Worm (Caenorhabditis elegans): ENCODE measurements around the gene Y49E10.10.
A peak's percentile ranks its signal among the peaks of the same experiment; 100 is the strongest.

Gene Y49E10.10

DNA sequence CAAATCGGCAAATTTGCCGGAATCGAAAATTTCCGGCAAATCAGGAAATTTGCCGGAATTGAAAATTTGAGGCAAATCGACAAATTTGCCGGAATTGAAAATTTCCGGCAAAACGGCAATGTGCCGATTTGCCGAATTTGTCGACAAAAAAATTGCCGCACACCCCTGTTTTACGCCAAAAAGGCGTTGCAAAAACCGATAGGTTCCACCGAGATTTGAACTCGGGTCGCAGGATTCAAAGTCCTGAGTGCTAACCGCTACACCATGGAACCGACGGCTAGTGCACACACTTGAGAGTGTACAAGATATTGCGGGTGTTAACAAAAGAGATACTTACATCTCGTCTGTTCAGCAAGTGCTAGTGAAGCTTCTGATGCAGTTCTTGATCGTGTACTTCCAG is 4.4 kb downstream of the Y49E10.10 start (continued):
- TF ChIP-seq zim-3 (tag; optimal IDR thresholded peaks at IDR 0.05) (peak; percentile 7), tbx-9 (tag; optimal IDR thresholded peaks at IDR 0.05; ENCODE audit: borderline replicate concordance) (no peak), die-1 (tag; optimal IDR thresholded peaks at IDR 0.05) (peak; percentile 70), unc-62 (GFP tag; optimal IDR thresholded peaks at IDR 0.05) (no peak), him-1 (tag; optimal IDR thresholded peaks at IDR 0.05) (peak; percentile 15), ztf-26 (tag; optimal IDR thresholded peaks at IDR 0.05) (peak; percentile 10), ets-4 (GFP tag; optimal IDR thresholded peaks at IDR 0.05) (no peak), C17E4.6 (GFP tag; IDR thresholded peaks at IDR 0.05) (0 out of 2 replicates have a peak, but pooled peaks have one; percentile 25), somi-1 (GFP tag; optimal IDR thresholded peaks at IDR 0.05) (peak; percentile 15), nhr-90 (tag; optimal IDR thresholded peaks at IDR 0.05) (peak; percentile 49), lsl-1 (GFP tag; optimal IDR thresholded peaks at IDR 0.05) (peak; percentile 41), dox-1 (GFP tag; IDR thresholded peaks at IDR 0.05) (peak; percentile 54), lin-54 (GFP tag; optimal IDR thresholded peaks at IDR 0.05) (peak; percentile 23), ztf-25 (GFP tag; IDR thresholded peaks at IDR 0.05) (no peak), B0261.1 (tag; optimal IDR thresholded peaks at IDR 0.05) (peak; percentile 75), attf-6 (GFP tag; IDR thresholded peaks at IDR 0.05) (no peak), tbp1 (GFP tag; optimal IDR thresholded peaks at IDR 0.05) (peak; percentile 91), mcd-1 (GFP tag; IDR thresholded peaks at IDR 0.05) (peak; percentile 45), mes-4 (tag; optimal IDR thresholded peaks at IDR 0.05) (peak; percentile 5), Y79H2A.3 (GFP tag; conservative IDR thresholded peaks at IDR 0.05) (0 out of 2 replicates have a peak, but pooled peaks have one; percentile 18), madf-6 (GFP tag; IDR thresholded peaks at IDR 0.05) (peak; percentile 28; the same call in 1 of the 2 replicates), rec-8 (tag; optimal IDR thresholded peaks at IDR 0.05) (peak in 1 of 2 experiments; percentile 27), Y56A3A.18 (GFP tag; IDR thresholded peaks at IDR 0.05) (0 out of 2 replicates have a peak, but pooled peaks have one; percentile 29)

DNA sequence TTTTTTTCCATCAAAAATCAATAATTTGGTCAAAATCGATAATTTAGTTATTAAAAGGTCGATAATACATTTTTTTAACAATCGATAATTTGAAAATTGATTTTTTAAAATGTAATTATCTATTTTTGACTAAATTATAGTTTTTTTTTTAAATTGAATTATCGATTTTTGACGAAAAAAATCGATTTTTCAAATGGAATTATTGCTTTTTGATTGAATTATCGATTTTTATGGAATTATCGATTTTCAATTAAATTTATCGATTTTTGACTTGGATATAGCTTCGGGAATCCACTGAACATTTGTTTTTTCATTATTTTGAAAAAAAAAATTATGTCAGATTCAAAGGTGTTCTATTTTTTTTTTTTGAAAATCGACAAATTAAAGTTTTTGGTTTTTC is 15.0 kb downstream of the Y49E10.10 start:
- TF ChIP-seq ceh-79 (tag; optimal IDR thresholded peaks at IDR 0.05): no peak
- no peak for TF ChIP-seq egl-18 (GFP tag; IDR thresholded peaks at IDR 0.05)
- TF ChIP-seq lin-40 (tag; optimal IDR thresholded peaks at IDR 0.05): no peak
- TF ChIP-seq madf-3 (GFP tag; IDR thresholded peaks at IDR 0.05): no peak
- no peak for TF ChIP-seq Y53F4B.3 (GFP tag; IDR thresholded peaks at IDR 0.05)
- no peak for TF ChIP-seq ceh-91 (GFP tag; IDR thresholded peaks at IDR 0.05)
- TF ChIP-seq ceh-100 (GFP tag; IDR thresholded peaks at IDR 0.05): no peak
- TF ChIP-seq bed-1 (GFP tag; IDR thresholded peaks at IDR 0.05): no peak
- no peak for TF ChIP-seq lag-1 (GFP tag; IDR thresholded peaks at IDR 0.05)
- TF ChIP-seq B0261.1 (tag; optimal IDR thresholded peaks at IDR 0.05): no peak
- no peak for TF ChIP-seq zfh-2 (GFP tag; conservative IDR thresholded peaks at IDR 0.05)
- TF ChIP-seq lsy-27 (tag; optimal IDR thresholded peaks at IDR 0.05; ENCODE audit: borderline replicate concordance, insufficient read depth): no peak
- TF ChIP-seq tlf-1 (GFP tag; optimal IDR thresholded peaks at IDR 0.05): no peak

DNA sequence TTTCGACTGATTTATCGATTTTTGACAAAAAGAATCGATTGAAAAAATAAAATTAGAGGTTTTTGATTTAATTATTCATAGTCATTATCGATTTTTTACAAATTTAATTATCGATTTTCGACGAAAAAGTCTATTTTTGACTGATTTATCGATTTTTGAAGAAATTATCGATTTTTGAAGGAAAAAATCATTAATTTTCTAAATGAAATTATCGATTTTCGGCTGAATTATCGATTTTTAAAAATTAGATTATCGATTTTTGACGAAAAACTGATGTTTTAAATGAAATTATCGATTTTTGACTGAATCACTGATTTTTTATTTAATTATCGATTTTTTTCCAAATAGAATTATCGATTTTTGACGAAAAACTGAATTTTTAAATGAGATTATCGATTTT is 15.8 kb downstream of the Y49E10.10 start:
- TF ChIP-seq tlf-1 (GFP tag; optimal IDR thresholded peaks at IDR 0.05): no peak
- no peak for TF ChIP-seq egrh-3 (GFP tag; IDR thresholded peaks at IDR 0.05)
- TF ChIP-seq T26A5.8 (tag; optimal IDR thresholded peaks at IDR 0.05): no peak
- TF ChIP-seq F49E8.2 (tag; optimal IDR thresholded peaks at IDR 0.05; ENCODE audit: insufficient read depth): no peak
- no peak for TF ChIP-seq chd-7 (tag; optimal IDR thresholded peaks at IDR 0.05)
- no peak for TF ChIP-seq bed-1 (GFP tag; IDR thresholded peaks at IDR 0.05)
- TF ChIP-seq tbx-9 (tag; optimal IDR thresholded peaks at IDR 0.05; ENCODE audit: borderline replicate concordance): no peak
- no peak for TF ChIP-seq ceh-91 (GFP tag; IDR thresholded peaks at IDR 0.05)
- no peak for TF ChIP-seq F39B2.1 (GFP tag; IDR thresholded peaks at IDR 0.05)

Measured in whole organism, young adult.